Worm (Caenorhabditis elegans): ENCODE results near the gene cyp-13A11.

- TF ChIP-seq him-1 (tag; optimal IDR thresholded peaks at IDR 0.05) (peak; percentile 9), W03F9.2 (tag; optimal IDR thresholded peaks at IDR 0.05) (no peak)
Observed at ce11 chrIII:13071432-13072259, 50.8 kb downstream of the cyp-13A11 start.
